Worm (Caenorhabditis elegans) whole organism, late embryonic: ENCODE data around the gene F44A2.7.
A peak's percentile ranks its signal among the peaks of the same experiment; 100 is the strongest.

ENCODE experiments used
- F13H6.1 ChIP-seq: sonication (generic microtip); optimal IDR thresholded peaks from 2 replicates; lab custom pipeline; 2016; ENCODE audit warnings: missing genetic modification characterization, missing compliant biosample characterization
- K09A11.1 ChIP-seq: sonication (generic microtip); optimal IDR thresholded peaks from 2 replicates; lab custom pipeline; 2017; ENCODE audit warnings: antibody characterized with exemption, mild to moderate bottlenecking, missing genetic modification characterization, missing compliant biosample characterization; ENCODE audit not compliant: insufficient read depth
- Y22D7AL.16 ChIP-seq: sonication (generic microtip); optimal IDR thresholded peaks from 2 replicates; lab custom pipeline; 2016; ENCODE audit warnings: missing genetic modification characterization, missing compliant biosample characterization
- ahr-1 ChIP-seq: sonication (generic microtip); optimal IDR thresholded peaks from 2 replicates; lab custom pipeline; 2016; ENCODE audit warnings: missing genetic modification characterization, missing compliant biosample characterization
- ceh-14 ChIP-seq: sonication (generic microtip); optimal IDR thresholded peaks from 2 replicates; lab custom pipeline; 2016; ENCODE audit warnings: missing genotype, missing genetic modification characterization, missing compliant biosample characterization
- ceh-18 ChIP-seq: sonication (generic microtip); optimal IDR thresholded peaks from 2 replicates; lab custom pipeline; 2016; ENCODE audit warnings: missing genetic modification characterization, missing compliant biosample characterization
- ceh-19 ChIP-seq: fragments of 200-800 bp; sonication (Bioruptor generic); optimal IDR thresholded peaks from 2 replicates; lab custom pipeline; 2018; ENCODE audit warnings: mild to moderate bottlenecking, missing genetic modification characterization, missing compliant biosample characterization
- ceh-2 ChIP-seq: sonication (generic microtip); optimal IDR thresholded peaks from 2 replicates; lab custom pipeline; 2016; ENCODE audit warnings: missing genotype, missing genetic modification characterization, missing compliant biosample characterization
- ceh-22 ChIP-seq: sonication (generic microtip); optimal IDR thresholded peaks from 2 replicates; lab custom pipeline; 2017; ENCODE audit warnings: missing biosample characterization, missing genetic modification characterization
- ceh-24 ChIP-seq: sonication (generic microtip); optimal IDR thresholded peaks from 2 replicates; lab custom pipeline; 2016; ENCODE audit warnings: mild to moderate bottlenecking, missing genetic modification characterization, missing compliant biosample characterization
- ceh-30 ChIP-seq: fragments of 150-350 bp; optimal IDR thresholded peaks from 2 replicates; lab custom pipeline; 2014; ENCODE audit warnings: missing biosample characterization, missing genetic modification characterization
- ceh-34 ChIP-seq: sonication (generic microtip); optimal IDR thresholded peaks from 2 replicates; lab custom pipeline; 2016; ENCODE audit warnings: mild to moderate bottlenecking, missing genetic modification characterization, missing compliant biosample characterization
- ceh-48 ChIP-seq: sonication (generic microtip); optimal IDR thresholded peaks from 2 replicates; lab custom pipeline; 2016; ENCODE audit warnings: missing genetic modification characterization, inconsistent platforms, missing compliant biosample characterization
- ceh-9 ChIP-seq: sonication (generic microtip); optimal IDR thresholded peaks from 2 replicates; lab custom pipeline; 2016; ENCODE audit warnings: mild to moderate bottlenecking, missing genetic modification characterization, inconsistent platforms, missing compliant biosample characterization
- che-1 ChIP-seq: sonication (generic microtip); optimal IDR thresholded peaks from 2 replicates; lab custom pipeline; 2016; ENCODE audit warnings: mild to moderate bottlenecking, missing genetic modification characterization, missing compliant biosample characterization
- dmd-4 ChIP-seq: sonication (generic microtip); optimal IDR thresholded peaks from 2 replicates; lab custom pipeline; 2016; ENCODE audit warnings: borderline replicate concordance, missing genetic modification characterization, missing compliant biosample characterization
- elt-2 ChIP-seq: sonication (generic microtip); optimal IDR thresholded peaks from 2 replicates; lab custom pipeline; 2016; ENCODE audit warnings: missing genetic modification reagents, missing genetic modification characterization, missing compliant biosample characterization
- elt-4 ChIP-seq: sonication (generic microtip); optimal IDR thresholded peaks from 2 replicates; lab custom pipeline; 2016; ENCODE audit warnings: missing genetic modification characterization, missing compliant biosample characterization
- ets-4 ChIP-seq: sonication (generic microtip); optimal IDR thresholded peaks from 2 replicates; lab custom pipeline; 2016; ENCODE audit warnings: missing genetic modification characterization, missing compliant biosample characterization
- eyg-1 ChIP-seq: sonication (generic microtip); optimal IDR thresholded peaks from 2 replicates; lab custom pipeline; 2016; ENCODE audit warnings: missing genotype, missing genetic modification characterization, missing compliant biosample characterization
- fax-1 ChIP-seq: sonication (generic microtip); optimal IDR thresholded peaks from 2 replicates; lab custom pipeline; 2016; ENCODE audit warnings: missing genotype, missing genetic modification characterization, missing compliant biosample characterization
- fkh-10 ChIP-seq: fragments of 150-350 bp; optimal IDR thresholded peaks from 2 replicates; lab custom pipeline; 2014; ENCODE audit warnings: missing biosample characterization, missing genetic modification reagents, missing genetic modification characterization
- hlh-15 ChIP-seq: sonication (generic microtip); optimal IDR thresholded peaks from 2 replicates; lab custom pipeline; 2016; ENCODE audit warnings: missing genetic modification characterization, missing compliant biosample characterization
- hlh-30 ChIP-seq: sonication (generic microtip); optimal IDR thresholded peaks from 2 replicates; lab custom pipeline; 2017; ENCODE audit warnings: antibody characterized with exemption, missing genetic modification characterization, missing compliant biosample characterization; ENCODE audit not compliant: insufficient read depth
- hlh-6 ChIP-seq: sonication (generic microtip); optimal IDR thresholded peaks from 2 replicates; lab custom pipeline; 2016; ENCODE audit warnings: missing genotype, missing genetic modification characterization, missing compliant biosample characterization
- hlh-8 ChIP-seq: sonication (generic microtip); optimal IDR thresholded peaks from 2 replicates; lab custom pipeline; 2016; ENCODE audit warnings: missing genotype, missing genetic modification characterization, missing compliant biosample characterization
- lim-6 ChIP-seq: sonication (generic microtip); optimal IDR thresholded peaks from 2 replicates; lab custom pipeline; 2016; ENCODE audit warnings: missing genetic modification characterization, missing compliant biosample characterization
- lin-11 ChIP-seq: fragments of 200-800 bp; sonication (Bioruptor generic); optimal IDR thresholded peaks from 2 replicates; lab custom pipeline; 2018; ENCODE audit warnings: mild to moderate bottlenecking, missing genetic modification characterization, missing compliant biosample characterization
- nhr-11 ChIP-seq: fragments of 150-350 bp; optimal IDR thresholded peaks from 2 replicates; lab custom pipeline; 2014; ENCODE audit warnings: missing biosample characterization, missing genetic modification characterization
- odd-2 ChIP-seq: sonication (generic microtip); optimal IDR thresholded peaks from 2 replicates; lab custom pipeline; 2017; ENCODE audit warnings: antibody characterized with exemption, mild to moderate bottlenecking, missing genetic modification characterization, missing compliant biosample characterization
- pag-3 ChIP-seq: sonication (generic microtip); optimal IDR thresholded peaks from 2 replicates; lab custom pipeline; 2016; ENCODE audit warnings: missing compliant biosample characterization, missing genetic modification characterization, borderline replicate concordance
- pat-9 ChIP-seq: fragments of 200-800 bp; sonication (Bioruptor generic); optimal IDR thresholded peaks from 2 replicates; lab custom pipeline; 2018; ENCODE audit warnings: mild to moderate bottlenecking, missing genetic modification characterization, moderate library complexity, missing compliant biosample characterization
- pax-1 ChIP-seq: fragments of 150-350 bp; optimal IDR thresholded peaks from 2 replicates; lab custom pipeline; 2014; ENCODE audit warnings: missing biosample characterization, missing genetic modification characterization
- pros-1 ChIP-seq: fragments of 150-350 bp; optimal IDR thresholded peaks from 2 replicates; lab custom pipeline; 2014; ENCODE audit warnings: missing biosample characterization, missing genetic modification reagents, missing genetic modification characterization
- rnt-1 ChIP-seq: sonication (generic microtip); optimal IDR thresholded peaks from 2 replicates; lab custom pipeline; 2016; ENCODE audit warnings: missing genetic modification characterization, missing compliant biosample characterization
- sox-4 ChIP-seq: sonication (generic microtip); optimal IDR thresholded peaks from 2 replicates; lab custom pipeline; 2017; ENCODE audit warnings: mild to moderate bottlenecking, missing genetic modification characterization, inconsistent platforms, missing compliant biosample characterization
- syd-9 ChIP-seq: sonication (generic microtip); optimal IDR thresholded peaks from 2 replicates; lab custom pipeline; 2016; ENCODE audit warnings: mild to moderate bottlenecking, missing genetic modification characterization, moderate library complexity, missing compliant biosample characterization
- ttx-3 ChIP-seq: sonication (generic microtip); optimal IDR thresholded peaks from 2 replicates; lab custom pipeline; 2016; ENCODE audit warnings: missing genetic modification reagents, missing genetic modification characterization, missing compliant biosample characterization
- unc-42 ChIP-seq: sonication (generic microtip); optimal IDR thresholded peaks from 2 replicates; lab custom pipeline; 2016; ENCODE audit warnings: missing genotype, missing genetic modification characterization, missing compliant biosample characterization
- unc-86 ChIP-seq: sonication (generic microtip); optimal IDR thresholded peaks from 2 replicates; lab custom pipeline; 2016; ENCODE audit warnings: missing genetic modification characterization, missing compliant biosample characterization
- zip-5 ChIP-seq: sonication (generic microtip); optimal IDR thresholded peaks from 2 replicates; lab custom pipeline; 2016; ENCODE audit warnings: missing genetic modification characterization, missing compliant biosample characterization

F44A2.7 gene

DNA sequence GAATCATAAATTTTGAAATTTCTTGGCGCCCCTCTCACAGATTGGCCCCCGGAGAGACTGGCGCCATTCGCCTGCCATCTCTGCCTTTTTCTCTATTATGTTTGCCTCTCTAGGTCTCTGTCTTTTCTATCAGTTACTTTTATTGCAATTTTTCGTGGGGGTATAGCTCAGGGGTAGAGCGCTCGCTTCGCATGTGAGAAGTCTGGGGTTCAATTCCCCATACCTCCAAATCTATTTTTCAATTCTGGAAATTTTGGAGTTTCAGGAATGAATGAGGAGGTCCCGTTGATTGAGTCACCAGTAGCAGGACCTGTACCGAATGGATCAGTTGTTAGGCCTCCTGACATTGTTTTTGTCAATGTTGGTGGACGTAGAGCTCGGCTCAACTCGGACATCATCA is 3.2 kb upstream of the F44A2.7 start, which contains the start of gene kvs-3 (continued):
- TF ChIP-seq pat-9 (tag; lab: Kevin White, UChicago) = peak; percentile 43
- TF ChIP-seq elt-4 (tag; lab: Kevin White, UChicago) = no peak
- TF ChIP-seq fkh-10 (GFP tag; lab: Kevin White, UChicago) = no peak
- TF ChIP-seq odd-2 (tag; lab: Kevin White, UChicago) = no peak
- TF ChIP-seq ceh-14 = peak; percentile 48
- no peak for TF ChIP-seq ceh-22 (tag; lab: Kevin White, UChicago)
- TF ChIP-seq sox-4 (tag; lab: Kevin White, UChicago) = peak; percentile 62
- TF ChIP-seq unc-86 (tag; lab: Kevin White, UChicago) = no peak
- TF ChIP-seq Y22D7AL.16 (tag; lab: Kevin White, UChicago) = no peak
- TF ChIP-seq ahr-1 = no peak
- TF ChIP-seq hlh-8 = no peak
- no peak for TF ChIP-seq ets-4 (tag; lab: Kevin White, UChicago)
- TF ChIP-seq ttx-3 (tag; lab: Kevin White, UChicago) = no peak
- TF ChIP-seq pag-3 = no peak
- TF ChIP-seq syd-9 (tag; lab: Kevin White, UChicago) = no peak
- TF ChIP-seq hlh-30 (tag; lab: Kevin White, UChicago) = no peak
- peak; percentile 34 for TF ChIP-seq elt-2 (tag; lab: Kevin White, UChicago)
- TF ChIP-seq unc-42 (tag; lab: Kevin White, UChicago) = no peak
- peak; percentile 3 for TF ChIP-seq ceh-34 (tag; lab: Kevin White, UChicago)
- no peak for TF ChIP-seq zip-5
- TF ChIP-seq ceh-24 = no peak
- peak; percentile 55 for TF ChIP-seq ceh-18 (tag; lab: Kevin White, UChicago)
- TF ChIP-seq pax-1 (tag; lab: Kevin White, UChicago) = no peak
- TF ChIP-seq ceh-48 (tag; lab: Kevin White, UChicago) = no peak
- no peak for TF ChIP-seq ceh-19 (GFP tag; lab: Kevin White, UChicago)
- TF ChIP-seq nhr-11 (tag; lab: Kevin White, UChicago) = no peak
- no peak for TF ChIP-seq fax-1 (tag; lab: Kevin White, UChicago)
- TF ChIP-seq ceh-30 = no peak
- TF ChIP-seq pros-1 (tag; lab: Kevin White, UChicago) = no peak
- TF ChIP-seq hlh-6 (tag; lab: Kevin White, UChicago) = peak; percentile 16
- TF ChIP-seq ceh-2 (tag; lab: Kevin White, UChicago) = no peak
- peak; percentile 20 for TF ChIP-seq che-1 (tag; lab: Kevin White, UChicago)
- no peak for TF ChIP-seq hlh-15 (tag; lab: Kevin White, UChicago)
- no peak for TF ChIP-seq lim-6 (tag; lab: Kevin White, UChicago)
- TF ChIP-seq rnt-1 (tag; lab: Kevin White, UChicago) = no peak

ce11 chrV:9322886-9323285 is 1.6 kb downstream of the F44A2.7 start, which contains the start of gene tag-153:
Gene tag-153, plus strand, starts transcription at chrV:9323085.
- TF ChIP-seq pag-3 (no peak), fkh-10 (GFP tag; lab: Kevin White, UChicago) (no peak)

DNA sequence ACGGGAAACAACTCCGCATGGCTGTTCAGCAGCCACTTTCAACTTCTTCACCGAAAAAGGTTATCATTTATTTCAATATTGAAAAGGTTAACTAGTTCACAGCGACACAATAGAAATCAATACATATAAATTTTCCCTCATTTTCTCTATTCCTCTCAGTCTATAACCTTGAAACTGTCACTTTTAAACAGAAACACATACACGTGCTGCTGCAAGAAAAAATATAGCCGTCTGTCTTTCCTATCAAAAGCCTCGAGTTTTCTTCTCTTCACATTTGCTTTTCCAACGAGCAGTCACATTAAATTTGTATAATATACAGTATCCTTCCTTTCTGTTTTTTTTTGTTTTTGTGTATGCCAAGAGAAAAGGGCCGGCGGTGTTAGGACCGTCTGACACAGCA is 2.9 kb downstream of the F44A2.7 start:
- no peak for TF ChIP-seq Y22D7AL.16 (tag; lab: Kevin White, UChicago)
- no peak for TF ChIP-seq lin-11 (tag; lab: Kevin White, UChicago)
- TF ChIP-seq ceh-48 (tag; lab: Kevin White, UChicago) = no peak
- no peak for TF ChIP-seq eyg-1 (tag; lab: Kevin White, UChicago)
- no peak for TF ChIP-seq elt-2 (tag; lab: Kevin White, UChicago)
- TF ChIP-seq dmd-4 (tag; lab: Kevin White, UChicago) = no peak
- TF ChIP-seq F13H6.1 = no peak
- no peak for TF ChIP-seq lim-6 (tag; lab: Kevin White, UChicago)
- TF ChIP-seq ceh-19 (GFP tag; lab: Kevin White, UChicago) = no peak
- TF ChIP-seq K09A11.1 (tag; lab: Kevin White, UChicago) = no peak
- no peak for TF ChIP-seq zip-5
- TF ChIP-seq rnt-1 (tag; lab: Kevin White, UChicago) = no peak
- TF ChIP-seq ceh-22 (tag; lab: Kevin White, UChicago) = no peak
- TF ChIP-seq ceh-9 = no peak
